Worm (Caenorhabditis elegans): Measurements from ENCODE around the gene T28D6.7.

- TF ChIP-seq egl-27 (tag; optimal IDR thresholded peaks at IDR 0.05) (no peak), elt-2 (tag; optimal IDR thresholded peaks at IDR 0.05) (no peak), zag-1 (tag; optimal IDR thresholded peaks at IDR 0.05) (no peak), unc-62 (GFP tag; optimal IDR thresholded peaks at IDR 0.05) (no peak), ama-1 (optimal IDR thresholded peaks at IDR 0.05) (no peak), ztf-4 (tag; optimal IDR thresholded peaks at IDR 0.05) (no peak), aly-2 (tag; optimal IDR thresholded peaks at IDR 0.05) (no peak)
Observed at ce11 chrIII:11390832-11391231, 44.5 kb upstream of the T28D6.7 start.

All from whole organism, L3 larva.